Worm (Caenorhabditis elegans) whole organism, L4/young adult: ENCODE results near the gene E02H4.4.

ENCODE experiments used
- W03F9.2 ChIP-seq: fragments of 150-350 bp; optimal IDR thresholded peaks from 2 replicates; lab custom pipeline; 2014; ENCODE audit warnings: missing biosample characterization, missing genetic modification characterization
- dao-5 ChIP-seq: sonication (generic microtip); optimal IDR thresholded peaks from 2 replicates; lab custom pipeline; 2016; ENCODE audit warnings: missing genotype, missing genetic modification characterization, moderate library complexity, missing compliant biosample characterization
- him-1 ChIP-seq: sonication (generic microtip); optimal IDR thresholded peaks from 2 replicates; lab custom pipeline; 2016; ENCODE audit warnings: missing genotype, missing genetic modification reagents, missing genetic modification characterization, missing compliant biosample characterization

Gene E02H4.4

DNA sequence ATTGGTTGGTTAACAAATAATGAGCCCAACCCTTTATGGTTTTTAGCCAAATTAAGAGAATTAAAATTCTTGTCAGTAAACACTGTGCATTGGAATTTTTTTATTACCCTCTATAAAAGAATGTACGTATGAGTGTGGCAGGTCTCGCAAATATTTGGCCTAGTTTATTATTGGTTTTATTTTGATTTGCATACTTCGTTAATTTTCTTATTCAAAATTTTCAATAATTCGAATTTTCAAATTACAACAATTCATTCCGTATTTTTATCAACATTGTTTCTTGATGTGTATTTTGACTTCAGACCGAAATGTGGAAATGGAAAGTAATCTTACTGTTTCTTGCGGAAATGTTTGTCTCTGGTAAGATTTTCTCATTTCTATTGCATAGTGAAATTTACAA lies at the start of gene E02H4.4:
TSS of gene E02H4.4 (plus strand) at position 301 of the 400 bp plus-strand sequence.
- no peak for TF ChIP-seq W03F9.2 (tag; lab: Kevin White, UChicago)
- no peak for TF ChIP-seq dao-5 (tag; lab: Kevin White, UChicago)
- no peak for TF ChIP-seq him-1 (tag; lab: Kevin White, UChicago)

- no peak for TF ChIP-seq W03F9.2 (tag; lab: Kevin White, UChicago)
- no peak for TF ChIP-seq dao-5 (tag; lab: Kevin White, UChicago)
- no peak for TF ChIP-seq him-1 (tag; lab: Kevin White, UChicago)
Observed at ce11 chrX:14213314-14213713, 44.4 kb upstream of the E02H4.4 start.

- TF ChIP-seq him-1 (tag; lab: Kevin White, UChicago) (no peak), W03F9.2 (tag; lab: Kevin White, UChicago) (no peak), dao-5 (tag; lab: Kevin White, UChicago) (no peak)
Observed at ce11 chrX:14214520-14215023, 43.2 kb upstream of the E02H4.4 start, which contains the start of gene K06G5.1. Gene K06G5.1 (plus strand): TSS chrX:14214973.

DNA sequence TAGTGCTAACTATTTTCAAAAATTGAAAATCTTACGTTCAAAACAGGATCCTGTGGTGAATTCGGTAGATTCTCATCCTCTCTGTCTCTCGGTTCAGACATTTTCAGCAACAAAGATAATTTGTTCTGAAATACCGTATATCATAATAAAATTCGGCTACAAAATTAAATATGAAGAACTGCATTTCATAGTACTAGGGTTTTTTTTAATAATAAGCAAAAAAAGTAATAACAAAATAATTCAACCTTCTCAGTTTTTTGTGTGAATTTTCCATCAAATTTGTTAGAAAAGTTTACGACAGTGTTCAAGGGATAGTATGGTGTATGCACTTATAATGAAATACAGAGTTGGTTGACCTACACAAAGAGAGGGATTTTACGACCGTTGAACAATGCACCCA lies 34.6 kb upstream of the E02H4.4 start, which contains the start of gene K06G5.3:
TSS of gene K06G5.3 (minus strand) at position 101 of the 400 bp plus-strand sequence.
- TF ChIP-seq dao-5 (tag; lab: Kevin White, UChicago) (no peak), him-1 (tag; lab: Kevin White, UChicago) (no peak)

DNA sequence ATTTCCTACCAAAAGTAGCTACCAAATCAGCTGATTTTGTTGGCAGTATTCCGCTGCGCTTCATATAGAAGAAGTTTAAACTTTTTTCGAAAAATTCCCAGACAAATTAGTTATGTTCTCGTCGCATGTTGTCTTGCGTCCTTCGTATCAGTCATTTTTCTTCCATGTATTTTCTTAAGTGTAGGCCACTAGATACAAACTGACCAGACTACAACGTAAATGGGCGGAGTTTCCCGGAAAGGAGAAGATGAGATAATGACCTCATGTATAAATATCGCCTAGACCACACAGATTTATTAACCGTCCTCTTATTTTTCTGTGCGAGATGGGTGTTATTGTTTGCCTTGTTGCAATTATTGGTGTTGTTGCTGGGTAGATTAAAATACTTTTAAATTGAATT lies 32.5 kb upstream of the E02H4.4 start, which contains the start of gene cyp-13B2:
TSS of gene cyp-13B2 (plus strand) at position 301 of the 400 bp plus-strand sequence.
- TF ChIP-seq him-1 (tag; lab: Kevin White, UChicago) (no peak), W03F9.2 (tag; lab: Kevin White, UChicago) (no peak), dao-5 (tag; lab: Kevin White, UChicago) (no peak)

- no peak for TF ChIP-seq dao-5 (tag; lab: Kevin White, UChicago)
- no peak for TF ChIP-seq him-1 (tag; lab: Kevin White, UChicago)
- no peak for TF ChIP-seq W03F9.2 (tag; lab: Kevin White, UChicago)
Observed at ce11 chrX:14228764-14229163, 29.0 kb upstream of the E02H4.4 start.

DNA sequence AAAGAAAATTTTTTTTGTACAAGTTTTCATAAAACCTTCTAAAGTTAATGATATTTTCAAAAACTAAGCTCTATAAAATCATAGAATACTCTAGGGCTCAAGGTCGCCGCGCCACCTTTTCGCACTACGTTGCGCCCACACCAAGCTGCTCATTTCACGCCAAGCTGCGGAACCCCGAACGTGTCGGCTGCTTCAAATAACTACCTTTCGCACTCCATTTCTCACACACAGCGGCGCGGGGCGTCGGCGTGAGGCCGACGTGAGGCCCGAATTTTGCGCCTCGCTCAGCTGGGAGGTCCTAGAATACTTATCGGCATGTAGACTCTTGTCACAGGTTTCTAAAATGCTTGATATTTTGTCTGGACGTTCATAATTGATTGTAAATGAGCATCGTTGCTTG lies 25.8 kb upstream of the E02H4.4 start:
- TF ChIP-seq him-1 (tag; lab: Kevin White, UChicago), result no peak
- no peak for TF ChIP-seq dao-5 (tag; lab: Kevin White, UChicago)
- no peak for TF ChIP-seq W03F9.2 (tag; lab: Kevin White, UChicago)

- TF ChIP-seq W03F9.2 (tag; lab: Kevin White, UChicago) (no peak), him-1 (tag; lab: Kevin White, UChicago) (no peak), dao-5 (tag; lab: Kevin White, UChicago) (no peak)
Observed at ce11 chrX:14234366-14234765, 23.4 kb upstream of the E02H4.4 start, which contains the start of gene srg-36. Gene srg-36 (minus strand): TSS chrX:14234466.

- TF ChIP-seq dao-5 (tag; lab: Kevin White, UChicago) (no peak), him-1 (tag; lab: Kevin White, UChicago) (no peak), W03F9.2 (tag; lab: Kevin White, UChicago) (no peak)
Observed at ce11 chrX:14234932-14235331, 22.8 kb upstream of the E02H4.4 start, which contains the start of gene srg-37. Gene srg-37 (minus strand): TSS chrX:14235032.

- TF ChIP-seq dao-5 (tag; lab: Kevin White, UChicago), result no peak
- TF ChIP-seq him-1 (tag; lab: Kevin White, UChicago), result no peak
- TF ChIP-seq W03F9.2 (tag; lab: Kevin White, UChicago), result no peak
Observed at ce11 chrX:14236121-14236824, 21.5 kb upstream of the E02H4.4 start.

DNA sequence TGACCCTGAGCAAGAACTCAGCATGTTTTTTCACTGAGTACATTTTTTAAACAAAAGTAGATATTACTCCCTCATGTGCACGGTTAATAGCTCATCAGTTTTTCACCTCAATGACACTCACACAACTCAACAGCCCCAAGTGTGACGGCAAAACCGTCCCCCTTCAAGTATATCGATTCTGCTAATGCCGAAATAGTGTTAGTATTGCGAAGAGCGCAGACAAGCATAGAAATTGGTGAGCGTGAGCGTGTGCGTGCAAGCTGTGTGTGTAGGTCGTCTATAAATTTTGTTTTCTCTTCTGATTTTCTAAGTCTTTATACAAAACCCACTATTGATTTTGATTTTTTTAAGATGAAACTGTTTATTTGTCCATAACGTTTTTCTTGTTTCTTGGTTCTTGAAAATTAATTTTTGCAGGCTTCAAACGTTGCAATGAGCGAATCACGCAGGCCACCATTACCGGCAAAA lies 19.4 kb upstream of the E02H4.4 start, which contains the start of gene K04C1.2:
TSS of gene K04C1.2 (plus strand) at position 418 of the 468 bp plus-strand sequence.
- TF ChIP-seq him-1 (tag; lab: Kevin White, UChicago), result no peak
- no peak for TF ChIP-seq W03F9.2 (tag; lab: Kevin White, UChicago)
- no peak for TF ChIP-seq dao-5 (tag; lab: Kevin White, UChicago)

ce11 chrX:14240205-14240604 lies 17.6 kb upstream of the E02H4.4 start:
- TF ChIP-seq dao-5 (tag; lab: Kevin White, UChicago) (no peak), W03F9.2 (tag; lab: Kevin White, UChicago) (no peak), him-1 (tag; lab: Kevin White, UChicago) (no peak)

DNA sequence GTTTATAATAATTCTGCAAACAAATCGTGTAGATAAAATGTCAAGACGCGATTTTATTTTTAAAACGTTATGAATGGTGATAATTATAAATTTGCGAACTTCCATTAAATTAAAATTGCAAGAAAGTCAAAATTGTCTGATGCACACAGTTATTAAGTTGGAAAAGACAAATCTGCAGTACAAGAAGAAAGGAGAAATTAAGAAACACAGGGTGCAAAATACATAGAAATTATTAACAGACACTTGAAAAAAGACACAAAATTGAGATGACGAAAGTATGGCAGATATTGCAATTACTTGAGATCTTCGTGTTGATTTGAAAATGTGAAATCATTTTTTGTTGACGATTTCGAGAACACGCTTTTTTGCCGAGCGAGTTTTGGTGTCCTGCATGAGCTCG lies 16.2 kb upstream of the E02H4.4 start:
- no peak for TF ChIP-seq him-1 (tag; lab: Kevin White, UChicago)
- TF ChIP-seq dao-5 (tag; lab: Kevin White, UChicago), result no peak
- no peak for TF ChIP-seq W03F9.2 (tag; lab: Kevin White, UChicago)
